Fruit fly (Drosophila melanogaster) whole organism, pupa: ENCODE data around the gene CG14669.

Source experiments
- CG10348 ChIP-seq: fragments of 200-800 bp; sonication (Bioruptor generic); IDR thresholded peaks from 2 replicates; pipeline ENCODE4 v1.3.6; 2022; ENCODE audit warnings: missing biosample characterization, missing genetic modification characterization
- CG12605 ChIP-seq: fragments of 200-800 bp; sonication (Bioruptor generic); IDR thresholded peaks from 2 replicates; pipeline ENCODE4 v1.3.6; 2022; ENCODE audit warnings: missing biosample characterization, missing genetic modification characterization
- CG13204 ChIP-seq: fragments of 200-800 bp; sonication (Bioruptor generic); optimal IDR thresholded peaks from 2 replicates; lab custom pipeline; 2018; ENCODE audit warnings: missing biosample characterization, mild to moderate bottlenecking, missing genetic modification characterization, moderate library complexity
- CG14655 ChIP-seq: fragments of 200-800 bp; sonication (Bioruptor generic); optimal IDR thresholded peaks from 3 replicates; lab custom pipeline; 2017; ENCODE audit warnings: mild to moderate bottlenecking, missing biosample characterization, missing genetic modification reagents, missing genetic modification characterization
- CG15710 ChIP-seq: fragments of 200-800 bp; sonication (Bioruptor generic); optimal IDR thresholded peaks from 2 replicates; lab custom pipeline; 2018; ENCODE audit warnings: missing biosample characterization, mild to moderate bottlenecking, missing genetic modification characterization, moderate library complexity
- CG32121 ChIP-seq: fragments of 200-800 bp; sonication (Bioruptor generic); IDR thresholded peaks from 2 replicates; pipeline ENCODE4 v1.3.6; 2022; ENCODE audit warnings: missing biosample characterization, missing genetic modification characterization
- CG34367 ChIP-seq: fragments of 200-800 bp; sonication (Bioruptor generic); optimal IDR thresholded peaks from 2 replicates; lab custom pipeline; 2018; ENCODE audit warnings: missing biosample characterization, mild to moderate bottlenecking, missing genetic modification characterization
- CG4496 ChIP-seq: fragments of 200-800 bp; sonication (Bioruptor generic); IDR thresholded peaks from 3 replicates; pipeline ENCODE4 v1.3.6; 2022; ENCODE audit warnings: missing biosample characterization, missing genetic modification characterization
- CG8159 ChIP-seq: fragments of 200-800 bp; sonication (Bioruptor generic); optimal IDR thresholded peaks from 3 replicates; lab custom pipeline; 2018; ENCODE audit warnings: missing biosample characterization, mild to moderate bottlenecking, missing genetic modification characterization, moderate library complexity
- CG8301 ChIP-seq: fragments of 200-800 bp; sonication (Bioruptor generic); optimal IDR thresholded peaks from 2 replicates; lab custom pipeline; 2018; ENCODE audit warnings: missing biosample characterization, mild to moderate bottlenecking, missing genetic modification characterization
- CG9948 ChIP-seq: fragments of 200-800 bp; sonication (Bioruptor generic); optimal IDR thresholded peaks from 2 replicates; lab custom pipeline; 2018; ENCODE audit warnings: missing biosample characterization, mild to moderate bottlenecking, missing genetic modification characterization, moderate library complexity
- D1 ChIP-seq: fragments of 200-800 bp; sonication (Bioruptor generic); optimal IDR thresholded peaks from 2 replicates; lab custom pipeline; 2018; ENCODE audit warnings: missing biosample characterization, mild to moderate bottlenecking, missing genetic modification characterization, moderate library complexity
- EcR ChIP-seq: fragments of 200-800 bp; sonication (Bioruptor generic); optimal IDR thresholded peaks from 3 replicates; lab custom pipeline; 2019; ENCODE audit warnings: missing biosample characterization, missing genetic modification characterization, mild to moderate bottlenecking, moderate library complexity, missing genetic modification reagents
- Ets98B ChIP-seq: fragments of 200-800 bp; sonication (Bioruptor generic); IDR thresholded peaks from 2 replicates; pipeline ENCODE4 v1.3.6; 2022; ENCODE audit warnings: missing biosample characterization, missing genetic modification characterization
- Pif1A ChIP-seq: fragments of 200-800 bp; sonication (Bioruptor generic); optimal IDR thresholded peaks from 3 replicates; lab custom pipeline; 2016; ENCODE audit warnings: missing biosample characterization, missing genetic modification characterization
- Pif1B ChIP-seq: fragments of 200-800 bp; sonication (Bioruptor generic); optimal IDR thresholded peaks from 3 replicates; lab custom pipeline; 2016; ENCODE audit warnings: missing biosample characterization, missing genetic modification characterization
- Snoo ChIP-seq: fragments of 200-800 bp; sonication (Bioruptor generic); optimal IDR thresholded peaks from 3 replicates; lab custom pipeline; 2017; ENCODE audit warnings: missing biosample characterization, mild to moderate bottlenecking, missing genetic modification characterization, inconsistent platforms
- fd96Ca ChIP-seq: fragments of 200-800 bp; sonication (Bioruptor generic); IDR thresholded peaks from 3 replicates; pipeline ENCODE4 v1.3.6; 2022; ENCODE audit warnings: missing biosample characterization, missing genetic modification characterization
- gl ChIP-seq: fragments of 200-800 bp; sonication (Bioruptor generic); optimal IDR thresholded peaks from 2 replicates; lab custom pipeline; 2018; ENCODE audit warnings: missing biosample characterization, mild to moderate bottlenecking, missing genetic modification characterization
- rn ChIP-seq: fragments of 200-800 bp; sonication (Bioruptor generic); IDR thresholded peaks from 2 replicates; pipeline ENCODE4 v1.3.6; 2022; ENCODE audit warnings: missing biosample characterization, missing genetic modification characterization

Gene CG14669

DNA sequence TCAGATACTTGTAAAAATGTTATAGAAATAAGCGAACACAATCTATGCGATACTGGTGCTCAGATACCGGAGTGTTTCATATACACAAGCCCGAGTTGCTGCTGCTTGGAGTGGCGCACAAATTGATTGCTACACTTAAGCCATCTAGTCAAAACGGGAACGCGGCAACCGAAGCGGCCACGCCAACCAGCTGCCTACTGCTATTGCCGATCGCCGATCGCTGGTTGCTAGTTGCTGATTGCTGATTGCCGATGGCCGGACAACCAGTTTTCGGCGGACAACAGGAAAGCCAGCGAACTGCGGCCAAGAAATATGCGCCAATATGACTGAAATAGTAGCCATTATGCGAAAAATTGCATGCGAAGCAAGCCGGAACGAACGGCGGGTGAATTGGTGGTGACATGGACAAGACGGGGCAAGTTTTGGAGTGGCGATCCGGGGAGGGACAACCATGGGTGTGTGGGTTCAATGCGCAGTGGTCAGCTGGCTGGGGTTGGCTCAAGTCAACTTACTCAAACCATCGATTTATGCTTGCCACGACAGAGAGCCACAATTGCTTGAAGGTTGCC, 24.1 kb upstream of the CG14669 start:
- TF ChIP-seq Pif1A (GFP tag; lab: Kevin White, UChicago) (no peak), CG14655 (no peak), CG8159 (tag; lab: Kevin White, UChicago) (no peak), CG10348 (0 out of 2 replicates have a peak, but pooled peaks have one; percentile 21), CG9948 (no peak), EcR (peak; percentile 82), rn (GFP tag; lab: Robert Waterston, UW) (no peak), CG34367 (tag; lab: Kevin White, UChicago) (no peak), Pif1B (no peak), CG13204 (GFP tag; lab: Kevin White, UChicago) (peak; percentile 40)

dm6 chr3R:5392033-5392432, 22.3 kb upstream of the CG14669 start:
- TF ChIP-seq CG34367 (tag; lab: Kevin White, UChicago) (no peak), CG8301 (tag; lab: Kevin White, UChicago) (peak; percentile 15), CG14655 (peak; percentile 37)

DNA sequence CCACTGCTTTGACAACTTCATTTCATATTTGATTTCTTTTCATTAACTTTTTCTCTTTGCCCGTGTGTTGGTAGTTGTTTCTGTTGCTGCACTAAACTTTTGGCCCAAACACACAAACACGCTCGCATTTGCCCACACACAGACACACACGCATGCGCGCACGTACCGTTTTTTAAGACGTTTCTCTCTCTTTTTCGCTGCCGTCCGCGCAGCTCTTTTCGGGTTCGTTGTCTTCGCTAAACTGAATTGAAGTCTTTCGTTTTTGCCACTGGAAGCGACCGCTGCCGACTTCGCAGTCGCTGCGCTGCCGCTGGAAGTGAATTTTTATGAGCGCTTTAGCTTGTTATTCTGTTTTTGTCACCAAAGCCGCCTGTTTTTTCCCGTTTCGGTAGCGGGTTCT, 21.7 kb upstream of the CG14669 start, which contains the start of gene kkv:
TSS of gene kkv (minus strand) at position 246 of the 400 bp plus-strand sequence.
- TF ChIP-seq D1 (no peak), EcR (peak; percentile 58), Ets98B (GFP tag; lab: Robert Waterston, UW) (peak; percentile 42; the same call in 1 of the 2 replicates), CG34367 (tag; lab: Kevin White, UChicago) (no peak), CG15710 (tag; lab: Kevin White, UChicago) (no peak)
- TF ChIP-seq, all 21 proteins: peak for 2

DNA sequence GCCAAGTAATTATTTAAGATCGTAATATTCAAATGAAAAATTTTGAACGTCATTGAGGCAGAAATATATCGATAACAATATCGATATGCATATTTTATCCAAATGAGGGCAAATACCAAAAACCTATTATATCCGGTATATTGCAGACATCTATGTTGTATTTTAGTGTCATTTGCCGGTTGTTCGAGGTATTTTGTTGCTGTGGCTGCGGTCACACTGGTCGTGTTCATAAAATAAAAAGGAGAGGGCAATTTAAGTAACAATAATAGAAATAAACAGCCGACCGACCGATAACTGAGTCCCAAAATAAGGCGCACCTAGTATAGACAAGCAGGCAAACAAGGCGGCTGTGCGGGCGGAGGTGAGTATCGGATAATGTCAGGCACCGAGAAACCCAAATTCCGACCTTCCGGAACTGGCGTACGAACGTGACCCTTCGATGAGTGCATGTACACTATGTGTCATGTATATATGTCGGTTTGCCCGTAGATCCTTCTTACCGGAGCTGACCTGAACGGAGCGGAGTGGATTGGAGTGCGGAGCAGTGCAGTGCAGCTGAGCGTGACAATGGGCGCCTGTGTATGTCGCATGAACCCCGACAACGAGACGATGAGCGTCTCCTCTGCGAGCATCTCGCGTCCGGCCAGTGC, 20.5 kb upstream of the CG14669 start, which contains the start of gene CG1172:
TSS of gene CG1172 (plus strand) at position 181 of the 650 bp plus-strand sequence.
- no peak for TF ChIP-seq Ets98B (GFP tag; lab: Robert Waterston, UW)
- TF ChIP-seq CG4496 = 0 out of 3 replicates have a peak, but pooled peaks have one; percentile 17

DNA sequence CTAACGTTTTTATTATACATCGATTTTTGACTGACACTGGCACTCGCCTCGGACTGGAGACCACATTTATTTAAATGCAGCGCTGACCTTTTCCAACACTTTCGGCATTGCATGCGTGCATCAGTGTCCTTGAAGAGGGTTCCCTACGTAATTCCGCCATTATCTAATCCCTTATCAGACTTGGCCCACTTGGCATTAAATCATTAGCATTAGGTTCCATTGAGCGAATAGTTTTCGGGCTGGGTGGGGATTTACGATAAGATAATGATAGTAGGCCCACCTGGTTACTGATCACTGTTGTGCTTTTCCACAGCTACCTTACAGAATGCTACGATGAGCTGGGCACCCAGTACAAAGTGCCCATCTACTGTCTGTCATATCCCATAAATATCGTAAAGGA, 19.1 kb upstream of the CG14669 start:
- no peak for TF ChIP-seq CG12605 (GFP tag; lab: Robert Waterston, UW)
- TF ChIP-seq D1 = no peak
- no peak for TF ChIP-seq CG8301 (tag; lab: Kevin White, UChicago)

- TF ChIP-seq CG14655 (no peak), CG13204 (GFP tag; lab: Kevin White, UChicago) (no peak), CG34367 (tag; lab: Kevin White, UChicago) (no peak), CG15710 (tag; lab: Kevin White, UChicago) (no peak), Snoo (tag; lab: Kevin White, UChicago) (no peak), CG8159 (tag; lab: Kevin White, UChicago) (no peak), Pif1A (GFP tag; lab: Kevin White, UChicago) (no peak), CG10348 (no peak), CG4496 (no peak), EcR (no peak), CG32121 (no peak), CG12605 (GFP tag; lab: Robert Waterston, UW) (no peak), CG8301 (tag; lab: Kevin White, UChicago) (no peak), CG9948 (no peak), gl (tag; lab: Kevin White, UChicago) (no peak), Pif1B (no peak), D1 (no peak), Ets98B (GFP tag; lab: Robert Waterston, UW) (no peak), fd96Ca (GFP tag; lab: Robert Waterston, UW) (no peak), rn (GFP tag; lab: Robert Waterston, UW) (no peak)
Observed at dm6 chr3R:5399096-5399495, 15.2 kb upstream of the CG14669 start, which contains the start of gene Or83a. Or83a (minus strand) TSS chr3R:5399196.

- TF ChIP-seq CG8301 (tag; lab: Kevin White, UChicago) (no peak), CG32121 (peak; percentile 17; the same call in 1 of the 2 replicates), CG12605 (GFP tag; lab: Robert Waterston, UW) (0 out of 2 replicates have a peak, but pooled peaks have one; percentile 18), Pif1A (GFP tag; lab: Kevin White, UChicago) (no peak), CG15710 (tag; lab: Kevin White, UChicago) (no peak), CG8159 (tag; lab: Kevin White, UChicago) (no peak), CG4496 (peak; percentile 54; the same call in 1 of the 3 replicates)
- TF ChIP-seq, all 21 proteins: peak for 3
Observed at dm6 chr3R:5403963-5404362, 10.4 kb upstream of the CG14669 start, which contains the start of gene CG2663. CG2663 (minus strand) TSS chr3R:5404135.
